Fruit fly (Drosophila melanogaster) whole organism, pupa: ENCODE measurements around the gene CG11267.

Experiments
- CG14655 ChIP-seq: fragments of 200-800 bp; sonication (Bioruptor generic); optimal IDR thresholded peaks from 3 replicates; lab custom pipeline; 2017; ENCODE audit warnings: mild to moderate bottlenecking, missing biosample characterization, missing genetic modification reagents, missing genetic modification characterization
- CG15710 ChIP-seq: fragments of 200-800 bp; sonication (Bioruptor generic); optimal IDR thresholded peaks from 2 replicates; lab custom pipeline; 2018; ENCODE audit warnings: missing biosample characterization, mild to moderate bottlenecking, missing genetic modification characterization, moderate library complexity
- CG8301 ChIP-seq: fragments of 200-800 bp; sonication (Bioruptor generic); optimal IDR thresholded peaks from 2 replicates; lab custom pipeline; 2018; ENCODE audit warnings: missing biosample characterization, mild to moderate bottlenecking, missing genetic modification characterization
- EcR ChIP-seq: fragments of 200-800 bp; sonication (Bioruptor generic); optimal IDR thresholded peaks from 3 replicates; lab custom pipeline; 2019; ENCODE audit warnings: missing biosample characterization, missing genetic modification characterization, mild to moderate bottlenecking, moderate library complexity, missing genetic modification reagents
- fd96Ca ChIP-seq: fragments of 200-800 bp; sonication (Bioruptor generic); IDR thresholded peaks from 3 replicates; pipeline ENCODE4 v1.3.6; 2022; ENCODE audit warnings: missing biosample characterization, missing genetic modification characterization

dm6 chr3L:13050675-13051202, 34.9 kb downstream of the CG11267 start:
- TF ChIP-seq CG8301 (tag; lab: Kevin White, UChicago) (no peak), CG14655 (GFP tag; lab: Kevin White, UChicago) (no peak), EcR (GFP tag; lab: Kevin White, UChicago) (no peak), CG15710 (tag; lab: Kevin White, UChicago) (no peak), fd96Ca (GFP tag; lab: Robert Waterston, UW) (no peak)
